Worm (Caenorhabditis elegans) whole organism, L3 larva: ENCODE results near the gene ndab-1.
"Not testable (repeated sequence)": the region's sequence is repeated elsewhere in the genome, so short reads cannot be mapped to it uniquely, and the experiment has no call there.

Source experiments
- aly-2 ChIP-seq: fragments of 150-350 bp; optimal IDR thresholded peaks from 2 replicates; lab custom pipeline; 2014; ENCODE audit warnings: missing biosample characterization, missing genetic modification characterization
- ama-1 ChIP-seq: fragments of 150-350 bp; optimal IDR thresholded peaks from 2 replicates; lab custom pipeline; 2018
- nfya-1 ChIP-seq: sonication (generic microtip); optimal IDR thresholded peaks from 2 replicates; lab custom pipeline; 2017; ENCODE audit warnings: missing genetic modification characterization, mild to moderate bottlenecking, missing compliant biosample characterization, antibody characterized with exemption, moderate library complexity; ENCODE audit not compliant: insufficient read depth

- not testable (repeated sequence) for TF ChIP-seq aly-2 (tag; lab: Kevin White, UChicago); ama-1; nfya-1 (tag; lab: Kevin White, UChicago)
Measured at ce11 chrIII:11883694-11884093, 31.8 kb downstream of the ndab-1 start, which contains the start of gene fbxb-22.
